Worm (Caenorhabditis elegans) whole organism, L4/young adult: ENCODE results near the gene W01F3.2.

ENCODE experiments used
- dao-5 ChIP-seq: sonication (generic microtip); optimal IDR thresholded peaks from 2 replicates; lab custom pipeline; 2016; ENCODE audit warnings: missing genotype, missing genetic modification characterization, moderate library complexity, missing compliant biosample characterization
- him-1 ChIP-seq: sonication (generic microtip); optimal IDR thresholded peaks from 2 replicates; lab custom pipeline; 2016; ENCODE audit warnings: missing genotype, missing genetic modification reagents, missing genetic modification characterization, missing compliant biosample characterization

ce11 chrV:20693968-20694367 lies 33.8 kb downstream of the W01F3.2 start:
- TF ChIP-seq dao-5 (tag; lab: Kevin White, UChicago) (peak; percentile 59), him-1 (tag; lab: Kevin White, UChicago) (peak; percentile 58)
